Worm (Caenorhabditis elegans): ENCODE data around the gene K11H12.11.

ce11 chrIV:658497-659177 lies 11.7 kb downstream of the K11H12.11 start:
- TF ChIP-seq F39B2.1 (GFP tag; IDR thresholded peaks at IDR 0.05), result no peak
- TF ChIP-seq unc-62 (GFP tag; optimal IDR thresholded peaks at IDR 0.05), result no peak
- TF ChIP-seq B0035.1 (tag; optimal IDR thresholded peaks at IDR 0.05), result no peak
- TF ChIP-seq nhr-90 (tag; optimal IDR thresholded peaks at IDR 0.05), result no peak
- no peak for TF ChIP-seq hrde-1 (tag; optimal IDR thresholded peaks at IDR 0.05; ENCODE audit: borderline replicate concordance)
- TF ChIP-seq rpc-1 (optimal IDR thresholded peaks at IDR 0.05), result no peak
- TF ChIP-seq rpc-1 (tag; optimal IDR thresholded peaks at IDR 0.05), result no peak
- no peak for TF ChIP-seq lsy-27 (tag; optimal IDR thresholded peaks at IDR 0.05; ENCODE audit: borderline replicate concordance, insufficient read depth)
- TF ChIP-seq attf-5 (GFP tag; optimal IDR thresholded peaks at IDR 0.05), result no peak
- TF ChIP-seq madf-6 (GFP tag; IDR thresholded peaks at IDR 0.05), result no peak
- no peak for TF ChIP-seq tlf-1 (GFP tag; optimal IDR thresholded peaks at IDR 0.05)
- no peak for TF ChIP-seq F52B5.7 (tag; optimal IDR thresholded peaks at IDR 0.05)
- TF ChIP-seq dpff-1 (tag; optimal IDR thresholded peaks at IDR 0.05), result no peak
- no peak for TF ChIP-seq snpc-4 (GFP tag; optimal IDR thresholded peaks at IDR 0.05)
- no peak for TF ChIP-seq snpc-4 (tag; optimal IDR thresholded peaks at IDR 0.05)
- TF ChIP-seq cebp-1 (GFP tag; IDR thresholded peaks at IDR 0.05), result no peak
- TF ChIP-seq cebp-1 (tag; optimal IDR thresholded peaks at IDR 0.05), result peak; percentile 54

Data from whole organism, young adult.